Fruit fly (Drosophila melanogaster) whole organism, embryonic: ENCODE measurements around the gene CG1943.
A peak's percentile ranks its signal among the peaks of the same experiment; 100 is the strongest.

Experiments used
- Aef1 ChIP-seq: fragments of 200-800 bp; sonication (Bioruptor generic); IDR thresholded peaks from 3 replicates; pipeline ENCODE4 v1.3.6; 2022; ENCODE audit warnings: missing biosample characterization, missing genetic modification characterization
- CG11093 ChIP-seq: fragments of 200-800 bp; sonication (Bioruptor generic); IDR thresholded peaks from 3 replicates; pipeline ENCODE4 v1.3.6; 2022; ENCODE audit warnings: missing biosample characterization, missing genetic modification characterization
- CG1233 ChIP-seq: fragments of 200-800 bp; sonication (Bioruptor generic); optimal IDR thresholded peaks from 4 replicates; lab custom pipeline; 2018; ENCODE audit warnings: missing biosample characterization, mild to moderate bottlenecking, missing genetic modification characterization
- CG12659 ChIP-seq: fragments of 200-800 bp; sonication (Bioruptor generic); optimal IDR thresholded peaks from 3 replicates; lab custom pipeline; 2017; ENCODE audit warnings: mild to moderate bottlenecking, missing biosample characterization, missing genetic modification reagents, missing genetic modification characterization
- CG12942 ChIP-seq: fragments of 200-800 bp; sonication (Bioruptor generic); optimal IDR thresholded peaks from 3 replicates; lab custom pipeline; 2016; ENCODE audit warnings: missing biosample characterization, missing genetic modification characterization
- CG13287 ChIP-seq: fragments of 200-800 bp; sonication (Bioruptor generic); IDR thresholded peaks from 2 replicates; pipeline ENCODE4 v1.3.6; 2022; ENCODE audit warnings: missing biosample characterization, missing genetic modification characterization; ENCODE audit not compliant: partially characterized antibody
- CG13424 ChIP-seq: fragments of 200-800 bp; sonication (Bioruptor generic); optimal IDR thresholded peaks from 2 replicates; lab custom pipeline; 2019; ENCODE audit warnings: missing biosample characterization, mild to moderate bottlenecking, missing genetic modification characterization, moderate library complexity
- CG13894 ChIP-seq: fragments of 200-800 bp; sonication (Bioruptor generic); optimal IDR thresholded peaks from 3 replicates; lab custom pipeline; 2018; ENCODE audit warnings: missing biosample characterization, mild to moderate bottlenecking, missing genetic modification characterization, moderate library complexity
- CG16815 ChIP-seq: fragments of 200-800 bp; sonication (Bioruptor generic); optimal IDR thresholded peaks from 3 replicates; lab custom pipeline; 2017; ENCODE audit warnings: missing biosample characterization, mild to moderate bottlenecking, missing genetic modification characterization
- CG17912 ChIP-seq: fragments of 200-800 bp; sonication (Bioruptor generic); optimal IDR thresholded peaks from 2 replicates; lab custom pipeline; 2018; ENCODE audit warnings: missing biosample characterization, mild to moderate bottlenecking, missing genetic modification characterization
- CG1832 ChIP-seq: fragments of 200-800 bp; sonication (Bioruptor generic); optimal IDR thresholded peaks from 2 replicates; lab custom pipeline; 2017; ENCODE audit warnings: missing biosample characterization, mild to moderate bottlenecking, missing genetic modification characterization, inconsistent platforms
- CG18764 ChIP-seq: fragments of 200-800 bp; sonication (Bioruptor generic); optimal IDR thresholded peaks from 3 replicates; lab custom pipeline; 2016; ENCODE audit warnings: missing biosample characterization, missing genetic modification characterization
- CG2129 ChIP-seq: fragments of 200-800 bp; sonication (Bioruptor generic); IDR thresholded peaks from 2 replicates; pipeline ENCODE4 v1.3.6; 2022; ENCODE audit warnings: missing biosample characterization, missing genetic modification characterization; ENCODE audit not compliant: partially characterized antibody
- CG2889 ChIP-seq: fragments of 200-800 bp; sonication (Bioruptor generic); IDR thresholded peaks from 3 replicates; pipeline ENCODE4 v1.3.6; 2022; ENCODE audit warnings: missing biosample characterization, missing genetic modification characterization
- CG3163 ChIP-seq: fragments of 200-800 bp; sonication (Bioruptor generic); optimal IDR thresholded peaks from 3 replicates; lab custom pipeline; 2016; ENCODE audit warnings: missing biosample characterization, missing genetic modification characterization
- CG34422 ChIP-seq: fragments of 200-800 bp; sonication (Bioruptor generic); IDR thresholded peaks from 3 replicates; pipeline ENCODE4 v1.3.6; 2022; ENCODE audit warnings: missing biosample characterization, missing genetic modification characterization
- CG42726 ChIP-seq: fragments of 200-800 bp; sonication (Bioruptor generic); IDR thresholded peaks from 2 replicates; pipeline ENCODE4 v1.3.6; 2022; ENCODE audit warnings: missing biosample characterization, missing genetic modification characterization; ENCODE audit not compliant: partially characterized antibody
- CG4328 ChIP-seq: fragments of 200-800 bp; sonication (Bioruptor generic); optimal IDR thresholded peaks from 3 replicates; lab custom pipeline; 2017; ENCODE audit warnings: missing biosample characterization, missing genetic modification reagents, missing genetic modification characterization
- CG5245 ChIP-seq: fragments of 200-800 bp; sonication (Bioruptor generic); optimal IDR thresholded peaks from 3 replicates; lab custom pipeline; 2016; ENCODE audit warnings: missing biosample characterization, missing genetic modification characterization
- CG9727 ChIP-seq: fragments of 200-800 bp; sonication (Bioruptor generic); optimal IDR thresholded peaks from 3 replicates; lab custom pipeline; 2017; ENCODE audit warnings: missing biosample characterization, mild to moderate bottlenecking, missing genetic modification characterization
- Drgx ChIP-seq: fragments of 200-800 bp; sonication (Bioruptor generic); IDR thresholded peaks from 2 replicates; pipeline ENCODE4 v1.3.6; 2022; ENCODE audit warnings: missing biosample characterization, missing genetic modification characterization
- MESR4 ChIP-seq: fragments of 200-800 bp; sonication (Bioruptor generic); optimal IDR thresholded peaks from 2 replicates; lab custom pipeline; 2018; ENCODE audit warnings: missing biosample characterization, mild to moderate bottlenecking, missing genetic modification characterization, moderate library complexity
- NC2α ChIP-seq: fragments of 200-800 bp; sonication (Bioruptor generic); optimal IDR thresholded peaks from 2 replicates; lab custom pipeline; 2016; ENCODE audit warnings: missing biosample characterization, missing genetic modification characterization
- Nf-YC ChIP-seq: fragments of 200-800 bp; optimal IDR thresholded peaks from 3 replicates; lab custom pipeline; 2019; ENCODE audit warnings: missing biosample characterization, mild to moderate bottlenecking, missing genetic modification characterization, moderate library complexity
- Oli ChIP-seq: fragments of 200-800 bp; sonication (Bioruptor generic); optimal IDR thresholded peaks from 2 replicates; lab custom pipeline; 2018; ENCODE audit warnings: missing biosample characterization, mild to moderate bottlenecking, missing genetic modification characterization, moderate library complexity
- Sox102F ChIP-seq: fragments of 200-800 bp; sonication (Bioruptor generic); optimal IDR thresholded peaks from 2 replicates; lab custom pipeline; 2018; ENCODE audit warnings: missing biosample characterization, mild to moderate bottlenecking, missing genetic modification characterization, moderate library complexity
- Vsx1 ChIP-seq: fragments of 200-800 bp; sonication (Bioruptor generic); optimal IDR thresholded peaks from 2 replicates; lab custom pipeline; 2017; ENCODE audit warnings: missing biosample characterization, mild to moderate bottlenecking, missing genetic modification characterization, missing genetic modification reagents
- ap ChIP-seq: fragments of 200-800 bp; sonication (Bioruptor generic); IDR thresholded peaks from 2 replicates; pipeline ENCODE4 v1.3.6; 2022; ENCODE audit warnings: missing biosample characterization, missing genetic modification characterization
- ase ChIP-seq: fragments of 200-800 bp; sonication (Bioruptor generic); IDR thresholded peaks from 3 replicates; pipeline ENCODE4 v1.3.6; 2022; ENCODE audit warnings: missing biosample characterization, missing genetic modification characterization
- ato ChIP-seq: fragments of 200-800 bp; sonication (Bioruptor generic); IDR thresholded peaks from 2 replicates; pipeline ENCODE4 v1.3.6; 2022; ENCODE audit warnings: missing biosample characterization, missing genetic modification characterization; ENCODE audit not compliant: partially characterized antibody
- az2 ChIP-seq: fragments of 200-800 bp; sonication (Bioruptor generic); optimal IDR thresholded peaks from 3 replicates; lab custom pipeline; 2016; ENCODE audit warnings: missing biosample characterization, missing genetic modification characterization
- br ChIP-seq: fragments of >200 bp; optimal IDR thresholded peaks from 2 replicates; lab custom pipeline; 2017
- bsh ChIP-seq, 2 experiments: fragments of 200-800 bp; sonication (Bioruptor generic); optimal IDR thresholded peaks; 2 replicates each; lab custom pipeline; 2017 to 2018; ENCODE audit warnings: mild to moderate bottlenecking in 2 of 2, missing biosample characterization in 2 of 2, missing genetic modification characterization in 2 of 2, moderate library complexity in 1 of 2
- chif ChIP-seq, 2 experiments: fragments of 200-800 bp; sonication (Bioruptor generic); optimal IDR thresholded peaks; 3 replicates each; lab custom pipeline; 2016; ENCODE audit warnings: missing biosample characterization in 2 of 2, missing genetic modification characterization in 2 of 2
- chm ChIP-seq: fragments of 200-800 bp; sonication (Bioruptor generic); IDR thresholded peaks from 2 replicates; pipeline ENCODE4 v1.3.6; 2022; ENCODE audit warnings: missing biosample characterization, missing genetic modification characterization
- chn ChIP-seq: fragments of 200-800 bp; sonication (Bioruptor generic); optimal IDR thresholded peaks from 2 replicates; lab custom pipeline; 2016; ENCODE audit warnings: missing biosample characterization, missing genetic modification characterization
- ci ChIP-seq: fragments of 200-800 bp; sonication (Bioruptor generic); IDR thresholded peaks from 3 replicates; pipeline ENCODE4 v1.3.6; 2022; ENCODE audit warnings: missing biosample characterization, missing genetic modification characterization
- esg ChIP-seq: fragments of 200-800 bp; sonication (Bioruptor generic); conservative IDR thresholded peaks from 2 replicates; pipeline ENCODE4 v1.3.6; 2022; ENCODE audit warnings: missing biosample characterization, missing genetic modification characterization
- eve ChIP-seq, 2 experiments: fragments of >200 bp; optimal IDR thresholded peaks; 2 replicates each; lab custom pipeline; 2017; ENCODE audit warnings: missing biosample characterization in 2 of 2, missing genetic modification characterization in 2 of 2
- ewg ChIP-seq: fragments of 200-800 bp; sonication (Bioruptor generic); optimal IDR thresholded peaks from 3 replicates; lab custom pipeline; 2017; ENCODE audit warnings: mild to moderate bottlenecking, missing biosample characterization, missing genetic modification reagents, missing genetic modification characterization
- fd102C ChIP-seq: fragments of 200-800 bp; sonication (Bioruptor generic); optimal IDR thresholded peaks from 2 replicates; lab custom pipeline; 2018; ENCODE audit warnings: missing biosample characterization, mild to moderate bottlenecking, missing genetic modification characterization, moderate library complexity
- her ChIP-seq: fragments of 200-800 bp; sonication (Bioruptor generic); optimal IDR thresholded peaks from 2 replicates; lab custom pipeline; 2016; ENCODE audit warnings: missing biosample characterization, missing genetic modification characterization
- insv ChIP-seq, 2 experiments: fragments of 200-800 bp; sonication (Bioruptor generic); optimal IDR thresholded peaks; 3 replicates each; lab custom pipeline; 2016 to 2018; ENCODE audit warnings: missing biosample characterization in 2 of 2, missing genetic modification characterization in 2 of 2
- lmd ChIP-seq: fragments of 200-800 bp; sonication (Bioruptor generic); IDR thresholded peaks from 2 replicates; pipeline ENCODE4 v1.3.6; 2022; ENCODE audit warnings: missing biosample characterization, missing genetic modification characterization
- mam ChIP-seq: fragments of 200-800 bp; sonication (Bioruptor generic); optimal IDR thresholded peaks from 3 replicates; lab custom pipeline; 2016; ENCODE audit warnings: missing biosample characterization, missing genetic modification characterization
- nau ChIP-seq: fragments of 200-800 bp; sonication (Bioruptor generic); optimal IDR thresholded peaks from 3 replicates; lab custom pipeline; 2017; ENCODE audit warnings: missing biosample characterization, mild to moderate bottlenecking, missing genetic modification characterization, missing genetic modification reagents
- nmo ChIP-seq: fragments of 200-800 bp; sonication (Bioruptor generic); optimal IDR thresholded peaks from 2 replicates; lab custom pipeline; 2018; ENCODE audit warnings: missing biosample characterization, mild to moderate bottlenecking, missing genetic modification characterization, moderate library complexity
- onecut ChIP-seq: fragments of 200-800 bp; sonication (Bioruptor generic); IDR thresholded peaks from 2 replicates; pipeline ENCODE4 v1.3.6; 2022; ENCODE audit warnings: missing biosample characterization, missing genetic modification characterization
- peb ChIP-seq: fragments of 200-800 bp; sonication (Bioruptor generic); IDR thresholded peaks from 2 replicates; pipeline ENCODE4 v1.3.6; 2022; ENCODE audit warnings: missing biosample characterization, missing genetic modification characterization
- pho ChIP-seq: fragments of 200-800 bp; sonication (Bioruptor generic); optimal IDR thresholded peaks from 2 replicates; lab custom pipeline; 2016; ENCODE audit warnings: missing biosample characterization, missing genetic modification characterization
- ssp ChIP-seq: fragments of 200-800 bp; sonication (Bioruptor generic); IDR thresholded peaks from 2 replicates; pipeline ENCODE4 v1.3.6; 2022; ENCODE audit warnings: missing biosample characterization, missing genetic modification characterization

CG1943 gene

dm6 chr3R:7067092-7067491, 7.6 kb upstream of the CG1943 start, which contains the start of the genes CG1105 and CG1965 (continued):
- TF ChIP-seq Nf-YC = peak; percentile 84
- TF ChIP-seq eve (GFP tag; optimal IDR thresholded peaks at IDR 0.05; lab: Kevin White, UChicago) = peak in 1 of 2 experiments; percentile 69
- peak in 1 of 2 experiments; percentile 91 for TF ChIP-seq bsh (GFP tag; optimal IDR thresholded peaks at IDR 0.05; lab: Kevin White, UChicago)
- peak; percentile 97 for TF ChIP-seq chn (GFP tag; lab: Kevin White, UChicago)
- TF ChIP-seq Aef1 (GFP tag; lab: Robert Waterston, UW) = peak; percentile 95
- peak; percentile 90 for TF ChIP-seq peb (GFP tag; lab: Robert Waterston, UW)
- no peak for TF ChIP-seq MESR4 (GFP tag; lab: Kevin White, UChicago)
- peak; percentile 96 for TF ChIP-seq nmo (GFP tag; lab: Kevin White, UChicago)
- peak; percentile 85 for TF ChIP-seq CG1233
- peak; percentile 76 for TF ChIP-seq CG3163 (GFP tag; lab: Kevin White, UChicago)
- TF ChIP-seq CG1832 = no peak
- TF ChIP-seq mam = peak; percentile 97
- TF ChIP-seq ssp = peak; percentile 88
- TF ChIP-seq CG11093 = peak; percentile 90
- TF ChIP-seq CG2129 (GFP tag; lab: Robert Waterston, UW) = peak; percentile 100
- peak; percentile 93 for TF ChIP-seq CG18764
- peak; percentile 91 for TF ChIP-seq CG16815 (GFP tag; lab: Kevin White, UChicago)
- TF ChIP-seq br (lab: Kevin White, UChicago) = no peak
- peak; percentile 76 for TF ChIP-seq Drgx (GFP tag; lab: Robert Waterston, UW)
- peak; percentile 95 for TF ChIP-seq az2 (GFP tag; lab: Kevin White, UChicago)
- TF ChIP-seq CG12659 (GFP tag; lab: Kevin White, UChicago) = peak; percentile 96
- peak; percentile 95 for TF ChIP-seq CG12942 (GFP tag; lab: Kevin White, UChicago)
- peak; percentile 96 for TF ChIP-seq CG34422 (GFP tag; lab: Robert Waterston, UW)
- TF ChIP-seq ewg = peak; percentile 79
- TF ChIP-seq esg (GFP tag; lab: Robert Waterston, UW) = peak; percentile 92
- TF ChIP-seq CG13287 (GFP tag; lab: Robert Waterston, UW) = peak; percentile 100
- peak; percentile 74 for TF ChIP-seq CG4328 (GFP tag; lab: Kevin White, UChicago)
- peak; percentile 79 for TF ChIP-seq NC2α (GFP tag; lab: Kevin White, UChicago)
- TF ChIP-seq CG42726 = peak; percentile 93
- no peak for TF ChIP-seq CG13894 (tag; lab: Kevin White, UChicago)
- TF ChIP-seq ase (GFP tag; lab: Robert Waterston, UW) = peak; percentile 91
- peak; percentile 94 for TF ChIP-seq CG9727 (GFP tag; lab: Kevin White, UChicago)
- TF ChIP-seq ci (GFP tag; lab: Robert Waterston, UW) = peak; percentile 94
- peak; percentile 93 for TF ChIP-seq Sox102F (GFP tag; lab: Kevin White, UChicago)
- peak; percentile 78 for TF ChIP-seq Vsx1 (GFP tag; lab: Kevin White, UChicago)
- peak; percentile 94 for TF ChIP-seq CG13424 (tag; lab: Kevin White, UChicago)
- peak; percentile 92 to 95 for TF ChIP-seq chif (GFP tag; optimal IDR thresholded peaks at IDR 0.05; lab: Kevin White, UChicago)
- TF ChIP-seq her (GFP tag; lab: Kevin White, UChicago) = peak; percentile 67
- peak in 1 of 2 experiments; percentile 57 for TF ChIP-seq insv (GFP tag; optimal IDR thresholded peaks at IDR 0.05; lab: Kevin White, UChicago)
- peak; percentile 89 for TF ChIP-seq CG2889 (GFP tag; lab: Robert Waterston, UW)
- peak; percentile 95 for TF ChIP-seq pho
- peak; percentile 82 for TF ChIP-seq onecut (GFP tag; lab: Robert Waterston, UW)
- TF ChIP-seq lmd (GFP tag; lab: Robert Waterston, UW) = peak; percentile 93
- peak; percentile 80 for TF ChIP-seq Oli (tag; lab: Kevin White, UChicago)
- peak; percentile 78 for TF ChIP-seq CG17912 (GFP tag; lab: Kevin White, UChicago)
- TF ChIP-seq CG5245 (GFP tag; lab: Kevin White, UChicago) = peak; percentile 89
- TF ChIP-seq fd102C (GFP tag; lab: Kevin White, UChicago) = peak; percentile 63
- TF ChIP-seq nau = peak; percentile 72
- peak; percentile 94 for TF ChIP-seq chm
- TF ChIP-seq ap (GFP tag; lab: Robert Waterston, UW) = peak; percentile 86
- TF ChIP-seq ato (GFP tag; lab: Robert Waterston, UW) = peak; percentile 86
